Worm (Caenorhabditis elegans) whole organism, late embryonic: ENCODE measurements around the gene lec-10.

ENCODE experiments used
- ama-1 ChIP-seq: fragments of 150-350 bp; optimal IDR thresholded peaks from 2 replicates; lab custom pipeline; 2014
- nfya-1 ChIP-seq: sonication (generic microtip); optimal IDR thresholded peaks from 2 replicates; lab custom pipeline; 2017; ENCODE audit warnings: missing genetic modification characterization, mild to moderate bottlenecking, missing compliant biosample characterization, antibody characterized with exemption, moderate library complexity
- zip-5 ChIP-seq: sonication (generic microtip); optimal IDR thresholded peaks from 2 replicates; lab custom pipeline; 2016; ENCODE audit warnings: missing genetic modification characterization, missing compliant biosample characterization

DNA sequence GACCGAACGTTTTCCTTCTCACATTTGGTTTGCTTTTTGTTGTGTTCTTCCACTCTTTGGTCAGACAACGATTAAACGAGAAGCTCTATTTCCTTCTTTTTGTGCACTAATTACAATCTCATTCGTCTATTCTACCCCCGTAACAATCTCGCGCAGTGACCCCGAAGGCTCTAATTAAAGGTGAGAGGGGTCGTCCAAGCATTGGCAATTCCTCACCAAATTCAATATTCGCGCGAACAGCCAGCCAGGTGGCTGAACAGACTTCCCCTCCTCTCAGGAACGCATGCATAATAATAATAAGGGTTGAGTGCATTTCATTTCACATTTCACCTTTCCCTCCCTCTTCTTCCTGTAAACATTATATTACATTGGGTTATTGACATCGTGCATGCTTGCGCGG, 3.8 kb downstream of the lec-10 start:
- no peak for TF ChIP-seq ama-1 (lab: Kevin White, UChicago)
- TF ChIP-seq nfya-1 (tag; lab: Kevin White, UChicago) = no peak
- TF ChIP-seq zip-5 (tag; lab: Kevin White, UChicago) = no peak
